Worm (Caenorhabditis elegans): Measurements from ENCODE around the gene atz-1.

DNA sequence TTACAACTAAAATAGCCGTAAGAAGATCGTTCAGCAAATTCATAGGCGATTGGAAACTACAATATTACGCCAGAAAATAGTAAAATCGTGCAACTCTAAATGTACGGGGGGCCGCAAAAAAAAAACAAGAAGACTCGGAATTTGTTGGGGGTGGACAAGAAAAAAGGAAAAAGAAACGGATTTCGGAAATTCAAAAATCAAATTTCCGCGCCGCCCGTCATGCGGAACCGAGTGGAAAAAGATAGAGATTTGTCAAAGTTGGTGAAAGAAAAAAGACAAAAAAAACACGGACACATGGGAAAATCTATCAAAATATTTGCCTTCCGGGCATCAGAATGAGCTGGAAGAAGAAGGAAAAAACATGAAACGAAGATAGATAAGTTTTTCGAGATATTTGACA lies 43.4 kb upstream of the atz-1 start:
- TF ChIP-seq lsy-2 (tag; optimal IDR thresholded peaks at IDR 0.05) (no peak), sptf-1 (tag; optimal IDR thresholded peaks at IDR 0.05) (no peak), elt-3 (tag; optimal IDR thresholded peaks at IDR 0.05) (no peak), flh-1 (GFP tag; optimal IDR thresholded peaks at IDR 0.05) (no peak), unc-39 (tag; optimal IDR thresholded peaks at IDR 0.05) (no peak), mls-2 (tag; optimal IDR thresholded peaks at IDR 0.05) (no peak), blmp-1 (tag; optimal IDR thresholded peaks at IDR 0.05) (no peak), cnd-1 (tag; optimal IDR thresholded peaks at IDR 0.05) (no peak), nhr-76 (tag; optimal IDR thresholded peaks at IDR 0.05) (no peak), nhr-28 (tag; optimal IDR thresholded peaks at IDR 0.05) (no peak), nhr-237 (tag; optimal IDR thresholded peaks at IDR 0.05) (no peak), unc-62 (GFP tag; optimal IDR thresholded peaks at IDR 0.05) (no peak), pha-4 (tag; optimal IDR thresholded peaks at IDR 0.05) (no peak)
